Fruit fly (Drosophila melanogaster) whole organism, embryonic: ENCODE data around the gene ham.

Experiments
- Atf-2 ChIP-seq: fragments of 200-800 bp; sonication (Bioruptor generic); optimal IDR thresholded peaks from 2 replicates; lab custom pipeline; 2016; ENCODE audit warnings: missing biosample characterization, missing genetic modification characterization
- CG10565 ChIP-seq: fragments of 200-800 bp; sonication (Bioruptor generic); optimal IDR thresholded peaks from 3 replicates; lab custom pipeline; 2016; ENCODE audit warnings: missing biosample characterization, mild to moderate bottlenecking, missing genetic modification characterization
- CG11247 ChIP-seq: fragments of 200-800 bp; sonication (Bioruptor generic); IDR thresholded peaks from 2 replicates; pipeline ENCODE4 v1.3.6; 2022; ENCODE audit warnings: missing biosample characterization, missing genetic modification characterization
- CG11398 ChIP-seq: fragments of 200-800 bp; sonication (Bioruptor generic); optimal IDR thresholded peaks from 2 replicates; lab custom pipeline; 2016; ENCODE audit warnings: missing biosample characterization, missing genetic modification characterization
- CG11456 ChIP-seq: fragments of 200-800 bp; sonication (Bioruptor generic); IDR thresholded peaks from 3 replicates; pipeline ENCODE4 v1.3.6; 2022; ENCODE audit warnings: missing biosample characterization, missing genetic modification characterization
- CG12659 ChIP-seq: fragments of 200-800 bp; sonication (Bioruptor generic); optimal IDR thresholded peaks from 3 replicates; lab custom pipeline; 2017; ENCODE audit warnings: mild to moderate bottlenecking, missing biosample characterization, missing genetic modification reagents, missing genetic modification characterization
- CG12744 ChIP-seq: fragments of 200-800 bp; sonication (Bioruptor generic); optimal IDR thresholded peaks from 2 replicates; lab custom pipeline; 2016; ENCODE audit warnings: missing biosample characterization, missing genetic modification characterization
- CG13894 ChIP-seq: fragments of 200-800 bp; sonication (Bioruptor generic); optimal IDR thresholded peaks from 3 replicates; lab custom pipeline; 2018; ENCODE audit warnings: missing biosample characterization, mild to moderate bottlenecking, missing genetic modification characterization, moderate library complexity
- CG15479 ChIP-seq: fragments of 200-800 bp; sonication (Bioruptor generic); optimal IDR thresholded peaks from 3 replicates; lab custom pipeline; 2019; ENCODE audit warnings: missing biosample characterization, mild to moderate bottlenecking, missing genetic modification characterization, moderate library complexity
- CG18011 ChIP-seq: fragments of 200-800 bp; sonication (Bioruptor generic); optimal IDR thresholded peaks from 2 replicates; lab custom pipeline; 2017; ENCODE audit warnings: missing biosample characterization, missing genetic modification characterization, mild to moderate bottlenecking, moderate library complexity, missing genotype
- CG2875 ChIP-seq: fragments of 200-800 bp; sonication (Bioruptor generic); optimal IDR thresholded peaks from 2 replicates; lab custom pipeline; 2017; ENCODE audit warnings: missing biosample characterization, mild to moderate bottlenecking, missing genetic modification characterization, missing genetic modification reagents
- CG34422 ChIP-seq: fragments of 200-800 bp; sonication (Bioruptor generic); IDR thresholded peaks from 3 replicates; pipeline ENCODE4 v1.3.6; 2022; ENCODE audit warnings: missing biosample characterization, missing genetic modification characterization
- CG3838 ChIP-seq: fragments of 200-800 bp; sonication (Bioruptor generic); optimal IDR thresholded peaks from 3 replicates; lab custom pipeline; 2016; ENCODE audit warnings: missing biosample characterization, missing genetic modification characterization
- CG3995 ChIP-seq: fragments of 200-800 bp; sonication (Bioruptor generic); optimal IDR thresholded peaks from 3 replicates; lab custom pipeline; 2016; ENCODE audit warnings: missing biosample characterization, missing genetic modification characterization
- CG4328 ChIP-seq: fragments of 200-800 bp; sonication (Bioruptor generic); optimal IDR thresholded peaks from 3 replicates; lab custom pipeline; 2017; ENCODE audit warnings: missing biosample characterization, missing genetic modification reagents, missing genetic modification characterization
- CG4820 ChIP-seq: fragments of 200-800 bp; sonication (Bioruptor generic); optimal IDR thresholded peaks from 3 replicates; lab custom pipeline; 2016; ENCODE audit warnings: missing biosample characterization, missing genetic modification characterization
- CG6272 ChIP-seq: fragments of 200-800 bp; sonication (Bioruptor generic); IDR thresholded peaks from 2 replicates; pipeline ENCODE4 v1.3.6; 2022; ENCODE audit warnings: missing biosample characterization, missing genetic modification characterization
- CG6854 ChIP-seq: fragments of 200-800 bp; sonication (Bioruptor generic); optimal IDR thresholded peaks from 3 replicates; lab custom pipeline; 2017; ENCODE audit warnings: missing biosample characterization, mild to moderate bottlenecking, missing genetic modification characterization
- CG7786 ChIP-seq: fragments of 200-800 bp; sonication (Bioruptor generic); optimal IDR thresholded peaks from 2 replicates; lab custom pipeline; 2016; ENCODE audit warnings: missing biosample characterization, missing genetic modification characterization
- CG9727 ChIP-seq: fragments of 200-800 bp; sonication (Bioruptor generic); optimal IDR thresholded peaks from 3 replicates; lab custom pipeline; 2017; ENCODE audit warnings: missing biosample characterization, mild to moderate bottlenecking, missing genetic modification characterization
- CTCF ChIP-seq: fragments of 200-800 bp; sonication (Bioruptor generic); optimal IDR thresholded peaks from 2 replicates; lab custom pipeline; 2017; ENCODE audit warnings: missing biosample characterization, mild to moderate bottlenecking, missing genetic modification characterization, moderate library complexity
- CrebB ChIP-seq: fragments of 200-800 bp; sonication (Bioruptor generic); optimal IDR thresholded peaks from 3 replicates; lab custom pipeline; 2018; ENCODE audit warnings: missing biosample characterization, mild to moderate bottlenecking, missing genetic modification characterization
- Dbx ChIP-seq: fragments of 200-800 bp; sonication (Bioruptor generic); IDR thresholded peaks from 3 replicates; pipeline ENCODE4 v1.3.6; 2022; ENCODE audit warnings: missing biosample characterization, missing genetic modification characterization
- Deaf1 ChIP-seq: fragments of 200-800 bp; optimal IDR thresholded peaks from 3 replicates; lab custom pipeline; 2019; ENCODE audit warnings: missing biosample characterization, mild to moderate bottlenecking, missing genetic modification characterization, moderate library complexity
- Doc3 ChIP-seq: fragments of 200-800 bp; sonication (Bioruptor generic); IDR thresholded peaks from 3 replicates; pipeline ENCODE4 v1.3.6; 2022; ENCODE audit warnings: missing biosample characterization, missing genetic modification characterization; ENCODE audit not compliant: partially characterized antibody
- ERR ChIP-seq: fragments of 200-800 bp; sonication (Bioruptor generic); optimal IDR thresholded peaks from 2 replicates; lab custom pipeline; 2016; ENCODE audit warnings: missing biosample characterization, missing genetic modification characterization
- Gsc ChIP-seq: fragments of 200-800 bp; sonication (Bioruptor generic); IDR thresholded peaks from 2 replicates; pipeline ENCODE4 v1.3.6; 2022; ENCODE audit warnings: missing biosample characterization, missing genetic modification characterization
- HmgD ChIP-seq: fragments of 200-800 bp; sonication (Bioruptor generic); optimal IDR thresholded peaks from 3 replicates; lab custom pipeline; 2016; ENCODE audit warnings: missing biosample characterization, missing genetic modification characterization
- Hr39 ChIP-seq: fragments of >200 bp; optimal IDR thresholded peaks from 2 replicates; lab custom pipeline; 2017
- Lpt ChIP-seq: fragments of >200 bp; optimal IDR thresholded peaks from 2 replicates; lab custom pipeline; 2018; ENCODE audit warnings: missing biosample characterization, missing genetic modification characterization
- Nf-YA ChIP-seq: fragments of 200-800 bp; sonication (Bioruptor generic); IDR thresholded peaks from 2 replicates; pipeline ENCODE4 v1.3.6; 2022; ENCODE audit warnings: missing biosample characterization, missing genetic modification characterization
- Usf ChIP-seq: fragments of 200-800 bp; sonication (Bioruptor generic); optimal IDR thresholded peaks from 2 replicates; lab custom pipeline; 2017; ENCODE audit warnings: missing genotype, missing biosample characterization, missing genetic modification characterization
- YL-1 ChIP-seq: fragments of 200-800 bp; sonication (Bioruptor generic); optimal IDR thresholded peaks from 3 replicates; lab custom pipeline; 2017; ENCODE audit warnings: missing biosample characterization, mild to moderate bottlenecking, missing genetic modification characterization
- al ChIP-seq: fragments of 200-800 bp; sonication (Bioruptor generic); IDR thresholded peaks from 2 replicates; pipeline ENCODE4 v1.3.6; 2022; ENCODE audit warnings: missing biosample characterization, missing genetic modification characterization
- az2 ChIP-seq: fragments of 200-800 bp; sonication (Bioruptor generic); optimal IDR thresholded peaks from 3 replicates; lab custom pipeline; 2016; ENCODE audit warnings: missing biosample characterization, missing genetic modification characterization
- cad ChIP-seq: fragments of >200 bp; optimal IDR thresholded peaks from 2 replicates; lab custom pipeline; 2017; ENCODE audit warnings: missing biosample characterization, missing genetic modification characterization
- chif ChIP-seq, 2 experiments: fragments of 200-800 bp; sonication (Bioruptor generic); optimal IDR thresholded peaks; 3 replicates each; lab custom pipeline; 2016; ENCODE audit warnings: missing biosample characterization in 2 of 2, missing genetic modification characterization in 2 of 2
- ci ChIP-seq: fragments of 200-800 bp; sonication (Bioruptor generic); IDR thresholded peaks from 3 replicates; pipeline ENCODE4 v1.3.6; 2022; ENCODE audit warnings: missing biosample characterization, missing genetic modification characterization
- disco-r ChIP-seq: fragments of 200-800 bp; sonication (Bioruptor generic); optimal IDR thresholded peaks from 2 replicates; lab custom pipeline; 2016; ENCODE audit warnings: missing biosample characterization, missing genetic modification characterization
- dmrt99B ChIP-seq: fragments of 200-800 bp; sonication (Bioruptor generic); optimal IDR thresholded peaks from 2 replicates; lab custom pipeline; 2018; ENCODE audit warnings: missing biosample characterization, mild to moderate bottlenecking, missing genetic modification characterization, moderate library complexity
- ewg ChIP-seq: fragments of 200-800 bp; sonication (Bioruptor generic); optimal IDR thresholded peaks from 3 replicates; lab custom pipeline; 2017; ENCODE audit warnings: mild to moderate bottlenecking, missing biosample characterization, missing genetic modification reagents, missing genetic modification characterization
- gt ChIP-seq: fragments of 200-800 bp; sonication (Bioruptor generic); IDR thresholded peaks from 2 replicates; pipeline ENCODE4 v1.3.6; 2022; ENCODE audit warnings: missing biosample characterization, missing genetic modification characterization
- her ChIP-seq: fragments of 200-800 bp; sonication (Bioruptor generic); optimal IDR thresholded peaks from 2 replicates; lab custom pipeline; 2016; ENCODE audit warnings: missing biosample characterization, missing genetic modification characterization
- inv ChIP-seq: fragments of 200-800 bp; sonication (Bioruptor generic); IDR thresholded peaks from 2 replicates; pipeline ENCODE4 v1.3.6; 2022; ENCODE audit warnings: missing biosample characterization, missing genetic modification characterization; ENCODE audit not compliant: partially characterized antibody
- pb ChIP-seq: fragments of 200-800 bp; sonication (Bioruptor generic); optimal IDR thresholded peaks from 3 replicates; lab custom pipeline; 2016; ENCODE audit warnings: missing biosample characterization, missing genetic modification characterization
- pita ChIP-seq: fragments of 200-800 bp; sonication (Bioruptor generic); optimal IDR thresholded peaks from 2 replicates; lab custom pipeline; 2017; ENCODE audit warnings: missing biosample characterization, mild to moderate bottlenecking, missing genetic modification characterization
- pnt ChIP-seq: fragments of 200-800 bp; sonication (Bioruptor generic); optimal IDR thresholded peaks from 3 replicates; lab custom pipeline; 2016; ENCODE audit warnings: missing biosample characterization, missing genetic modification characterization
- pum ChIP-seq: fragments of 200-800 bp; sonication (Bioruptor generic); optimal IDR thresholded peaks from 2 replicates; lab custom pipeline; 2016; ENCODE audit warnings: missing biosample characterization, missing genetic modification characterization
- sc ChIP-seq, 3 experiments: fragments of >200 bp in 2 of 3; fragments of 200-800 bp in 1 of 3; sonication (Bioruptor generic) in 1 of 3; optimal IDR thresholded peaks; 2 replicates in 2 of 3; 3 replicates in 1 of 3; lab custom pipeline; 2017; ENCODE audit warnings: mild to moderate bottlenecking in 1 of 3, missing biosample characterization in 1 of 3, missing genetic modification characterization in 1 of 3, missing genetic modification reagents in 1 of 3
- schlank ChIP-seq: fragments of 200-800 bp; sonication (Bioruptor generic); optimal IDR thresholded peaks from 2 replicates; lab custom pipeline; 2018; ENCODE audit warnings: missing biosample characterization, mild to moderate bottlenecking, missing genetic modification characterization
- tup ChIP-seq: fragments of 200-800 bp; sonication (Bioruptor generic); optimal IDR thresholded peaks from 2 replicates; lab custom pipeline; 2016; ENCODE audit warnings: missing biosample characterization, mild to moderate bottlenecking, missing genetic modification characterization, moderate library complexity
- usp ChIP-seq: fragments of >200 bp; optimal IDR thresholded peaks from 2 replicates; lab custom pipeline; 2017; ENCODE audit warnings: missing biosample characterization, missing genetic modification characterization
- zen ChIP-seq: fragments of 200-800 bp; sonication (Bioruptor generic); optimal IDR thresholded peaks from 3 replicates; lab custom pipeline; 2018; ENCODE audit warnings: missing biosample characterization, mild to moderate bottlenecking, missing genetic modification characterization, moderate library complexity

Gene ham

dm6 chr2L:18822805-18823204 lies 30.1 kb upstream of the ham start (continued):
- TF ChIP-seq tup (GFP tag; lab: Kevin White, UChicago) (no peak), her (no peak), az2 (GFP tag; lab: Kevin White, UChicago) (no peak), CG4820 (GFP tag; lab: Kevin White, UChicago) (peak; percentile 24), Deaf1 (tag; lab: Kevin White, UChicago) (no peak), Dbx (GFP tag; lab: Robert Waterston, UW) (no peak), CG3838 (GFP tag; lab: Kevin White, UChicago) (peak; percentile 4), sc (optimal IDR thresholded peaks at IDR 0.05; lab: Kevin White, UChicago) (no peak), sc (GFP tag; optimal IDR thresholded peaks at IDR 0.05; lab: Kevin White, UChicago) (peak; percentile 47), pnt (peak; percentile 25), CG6272 (GFP tag; lab: Robert Waterston, UW) (no peak), Doc3 (no peak), Usf (GFP tag; lab: Kevin White, UChicago) (no peak), ERR (no peak), disco-r (no peak), al (no peak), pum (GFP tag; lab: Kevin White, UChicago) (no peak), ewg (GFP tag; lab: Kevin White, UChicago) (no peak), pita (no peak), CTCF (no peak), CG12659 (GFP tag; lab: Kevin White, UChicago) (peak; percentile 4), gt (no peak), HmgD (GFP tag; lab: Kevin White, UChicago) (no peak), Atf-2 (GFP tag; lab: Kevin White, UChicago) (peak; percentile 27), CG2875 (GFP tag; lab: Kevin White, UChicago) (peak; percentile 73), cad (no peak), CG13894 (tag; lab: Kevin White, UChicago) (no peak), Nf-YA (GFP tag; lab: Robert Waterston, UW) (no peak), CG7786 (GFP tag; lab: Kevin White, UChicago) (no peak), chif (GFP tag; optimal IDR thresholded peaks at IDR 0.05; lab: Kevin White, UChicago) (peak in 1 of 2 experiments; percentile 40), pb (GFP tag; lab: Kevin White, UChicago) (no peak), ci (GFP tag; lab: Robert Waterston, UW) (peak; percentile 67; the same call in 1 of the 3 replicates), CG11398 (GFP tag; lab: Kevin White, UChicago) (peak; percentile 18), CG6854 (GFP tag; lab: Kevin White, UChicago) (peak; percentile 6), Hr39 (lab: Kevin White, UChicago) (no peak), CG34422 (GFP tag; lab: Robert Waterston, UW) (no peak), schlank (no peak), CG11247 (peak; percentile 29; the same call in 1 of the 2 replicates), CG15479 (GFP tag; lab: Kevin White, UChicago) (no peak), CG4328 (GFP tag; lab: Kevin White, UChicago) (peak; percentile 59), CG10565 (GFP tag; lab: Kevin White, UChicago) (no peak), CrebB (tag; lab: Kevin White, UChicago) (peak; percentile 57), CG12744 (GFP tag; lab: Kevin White, UChicago) (no peak), Lpt (GFP tag; lab: Kevin White, UChicago) (no peak), inv (GFP tag; lab: Robert Waterston, UW) (no peak), dmrt99B (tag; lab: Kevin White, UChicago) (peak; percentile 26), CG9727 (GFP tag; lab: Kevin White, UChicago) (peak; percentile 35), YL-1 (GFP tag; lab: Kevin White, UChicago) (no peak), zen (tag; lab: Kevin White, UChicago) (no peak), CG11456 (GFP tag; lab: Robert Waterston, UW) (no peak), Gsc (no peak), CG18011 (GFP tag; lab: Kevin White, UChicago) (no peak), CG3995 (GFP tag; lab: Kevin White, UChicago) (no peak), usp (GFP tag; lab: Kevin White, UChicago) (no peak)
